Worm (Caenorhabditis elegans) whole organism, midembryonic: Measurements from ENCODE around the gene dyla-1.

ENCODE experiments used
- flt-1 ChIP-seq: fragments of 200-800 bp; sonication (Bioruptor generic); IDR thresholded peaks from 2 replicates; pipeline ENCODE4 v1.3.6; 2022; ENCODE audit warnings: missing genetic modification characterization, missing compliant biosample characterization
- med-1 ChIP-seq: sonication (generic microtip); optimal IDR thresholded peaks from 2 replicates; lab custom pipeline; 2017; ENCODE audit warnings: missing genetic modification characterization, mild to moderate bottlenecking, missing compliant biosample characterization, antibody characterized with exemption, missing genetic modification reagents; ENCODE audit not compliant: insufficient read depth
- ref-1 ChIP-seq: fragments of 200-800 bp; sonication (Bioruptor generic); conservative IDR thresholded peaks from 2 replicates; pipeline ENCODE4 v1.3.6; 2022; ENCODE audit warnings: missing genetic modification reagents, missing genetic modification characterization, missing compliant biosample characterization
- tab-1 ChIP-seq: fragments of 200-800 bp; sonication (Bioruptor generic); IDR thresholded peaks from 2 replicates; pipeline ENCODE4 v1.3.6; 2022; ENCODE audit warnings: missing genetic modification characterization, missing compliant biosample characterization
- ztf-29 ChIP-seq: fragments of 200-800 bp; sonication (Bioruptor generic); IDR thresholded peaks from 2 replicates; pipeline ENCODE4 v1.3.6; 2022; ENCODE audit warnings: missing genetic modification reagents, missing genetic modification characterization, missing compliant biosample characterization

DNA sequence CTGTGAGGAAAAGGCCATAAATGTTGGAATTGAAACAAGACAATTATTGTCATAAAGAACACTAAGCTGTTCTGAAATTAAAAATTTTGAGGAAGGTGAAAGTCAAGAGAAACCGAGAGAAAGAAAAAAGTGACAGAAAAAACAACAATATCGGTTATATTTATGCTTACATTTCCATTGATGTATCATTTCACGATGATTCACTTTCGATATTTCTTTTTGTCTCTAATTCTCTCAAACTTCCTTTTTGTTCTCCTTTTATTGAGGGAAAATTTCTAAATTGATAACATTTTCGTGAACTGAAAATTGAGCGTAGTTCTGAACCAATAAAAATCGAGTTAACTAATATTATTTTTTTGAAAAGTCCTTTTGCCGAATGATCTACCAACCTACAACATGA, 25.9 kb upstream of the dyla-1 start:
- no peak for TF ChIP-seq tab-1 (GFP tag; lab: Robert Waterston, UW)
- TF ChIP-seq ztf-29 (GFP tag; lab: Robert Waterston, UW), result no peak
- TF ChIP-seq med-1, result no peak
- no peak for TF ChIP-seq flt-1 (GFP tag; lab: Robert Waterston, UW)
- no peak for TF ChIP-seq ref-1 (GFP tag; lab: Robert Waterston, UW)
